Worm (Caenorhabditis elegans): ENCODE measurements around the gene nhr-20.

The nhr-20 gene

DNA sequence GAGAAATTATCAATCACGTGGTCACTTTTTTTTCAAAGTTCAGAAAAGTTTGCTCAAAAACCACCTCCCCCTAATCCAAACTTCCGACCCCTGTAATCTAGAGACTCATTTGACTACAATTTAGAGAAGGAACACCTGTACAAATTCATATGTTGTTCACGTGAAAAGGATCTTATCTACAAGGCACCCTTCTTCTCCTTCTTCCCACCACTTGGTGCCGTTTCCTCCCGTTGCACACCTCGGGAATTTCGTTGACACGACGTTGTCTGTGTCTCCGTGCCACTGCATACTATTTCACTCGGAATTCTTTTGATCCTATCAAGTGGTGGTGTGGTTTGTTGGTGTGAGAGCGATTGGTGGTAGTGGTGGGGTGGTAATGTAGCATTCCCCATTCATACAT, 41.5 kb upstream of the nhr-20 start:
- TF ChIP-seq F13C5.2 (tag; optimal IDR thresholded peaks at IDR 0.05) (no peak), hmg-4 (GFP tag; optimal IDR thresholded peaks at IDR 0.05) (peak; percentile 26)

DNA sequence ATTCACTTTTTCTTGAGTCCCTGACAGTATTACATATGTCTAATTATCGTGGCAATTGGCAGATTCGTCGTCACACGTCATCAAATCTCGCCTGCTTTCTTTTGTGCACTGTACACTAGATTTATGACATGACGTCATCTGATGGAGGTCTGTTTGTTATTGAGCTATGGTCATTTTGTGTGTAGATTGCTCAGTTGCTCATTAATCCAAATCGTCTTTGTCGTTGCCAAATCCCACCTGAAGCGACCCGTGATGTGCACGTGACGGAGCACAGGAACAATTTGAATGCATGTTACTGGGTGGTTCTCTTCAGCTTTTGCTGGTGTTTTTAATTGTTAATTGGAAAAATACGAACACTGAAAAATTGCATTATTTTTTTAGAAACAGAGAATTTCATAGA, 39.8 kb upstream of the nhr-20 start:
- TF ChIP-seq tra-4 (tag; optimal IDR thresholded peaks at IDR 0.05) (no peak), ceh-36 (tag; optimal IDR thresholded peaks at IDR 0.05) (peak; percentile 69)

DNA sequence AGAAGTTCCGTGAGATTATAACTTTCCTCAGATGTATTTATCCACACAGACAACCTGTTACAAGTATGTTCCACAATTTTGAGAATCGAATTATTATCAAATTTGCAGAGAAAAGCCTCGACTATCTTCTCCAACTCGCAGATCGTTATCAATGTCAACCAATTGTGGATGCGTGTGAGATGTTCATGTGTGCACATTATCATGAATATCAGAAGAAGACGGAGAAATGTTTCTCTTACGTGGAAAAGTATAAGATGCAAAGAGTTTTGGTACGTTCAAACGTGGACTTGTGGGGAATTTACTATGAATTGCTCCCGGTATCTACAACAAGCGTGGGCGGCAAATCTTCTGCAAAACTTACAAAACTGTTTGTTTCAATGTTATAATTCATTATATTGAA, 38.0 kb upstream of the nhr-20 start:
- no peak for TF ChIP-seq ceh-13 (GFP tag; optimal IDR thresholded peaks at IDR 0.05)
- TF ChIP-seq hmg-4 (GFP tag; optimal IDR thresholded peaks at IDR 0.05) = no peak
- TF ChIP-seq tbx-37 (GFP tag; conservative IDR thresholded peaks at IDR 0.05) = no peak

DNA sequence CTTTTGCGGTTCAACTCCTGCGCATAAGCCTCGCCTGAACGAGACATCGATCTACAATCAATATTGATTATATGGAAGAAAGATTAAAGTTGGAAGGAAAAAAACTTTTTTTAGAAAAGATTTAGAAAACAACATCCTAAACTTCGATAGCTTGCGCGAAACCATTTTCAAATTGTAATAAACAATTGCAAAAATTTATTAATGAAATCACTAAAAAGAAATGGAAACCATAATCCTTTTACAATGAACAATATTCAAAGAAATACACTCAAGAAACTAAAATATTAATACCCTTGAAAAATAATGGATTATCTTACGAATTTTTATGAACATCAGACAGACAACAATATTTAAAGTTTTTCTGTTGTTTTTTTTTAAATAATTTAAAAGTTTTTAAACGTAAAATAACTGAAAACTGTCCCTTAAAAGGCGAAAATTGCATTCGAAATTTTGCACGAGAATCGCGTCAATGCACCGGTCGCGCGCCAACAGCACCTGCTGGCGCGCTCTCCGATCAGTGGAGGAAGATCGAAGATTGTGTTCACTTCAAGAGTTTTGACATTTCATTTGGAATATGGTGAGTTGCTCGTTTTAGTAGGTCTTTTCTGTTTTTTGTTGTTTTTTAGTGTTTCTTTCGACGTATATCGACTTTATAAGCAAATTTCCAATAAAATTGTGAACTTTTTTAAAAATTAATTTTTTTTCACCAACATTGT, 36.4 kb upstream of the nhr-20 start, which contains the start of the genes sftb-1 and R10E4.1:
Gene sftb-1 (minus strand): TSS at position 51 of the 716 bp plus-strand sequence.
Gene R10E4.1 (plus strand): TSS at position 524 of the 716 bp plus-strand sequence.
- TF ChIP-seq F13C5.2 (tag; optimal IDR thresholded peaks at IDR 0.05) (peak; percentile 2), ama-1 (optimal IDR thresholded peaks at IDR 0.05) (no peak)

DNA sequence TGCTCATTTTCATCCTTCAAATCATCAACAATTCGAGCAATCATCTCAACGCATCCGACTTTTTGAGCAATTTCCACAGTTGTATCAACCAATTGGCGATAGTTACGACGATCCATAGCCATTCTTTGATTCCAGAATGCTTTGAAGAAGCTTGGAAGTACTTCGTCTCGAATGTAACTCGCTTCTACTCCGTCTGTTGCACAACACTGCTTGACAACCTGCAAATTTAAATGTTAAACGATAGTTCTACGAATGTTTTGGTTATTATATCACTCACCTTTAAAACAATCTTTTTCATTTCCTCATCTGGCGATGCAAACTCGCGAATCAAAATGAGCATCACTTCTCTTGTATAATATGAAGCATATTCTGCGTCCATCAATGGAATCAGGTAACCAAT, 32.9 kb upstream of the nhr-20 start:
- TF ChIP-seq sea-1 (GFP tag; conservative IDR thresholded peaks at IDR 0.05) = no peak
- no peak for TF ChIP-seq ceh-13 (GFP tag; optimal IDR thresholded peaks at IDR 0.05)
- no peak for TF ChIP-seq ets-7 (tag; optimal IDR thresholded peaks at IDR 0.05)
- TF ChIP-seq tbx-11 (GFP tag; IDR thresholded peaks at IDR 0.05) = no peak
- TF ChIP-seq ceh-36 (tag; optimal IDR thresholded peaks at IDR 0.05) = no peak
- no peak for TF ChIP-seq tra-4 (tag; optimal IDR thresholded peaks at IDR 0.05)
- TF ChIP-seq hmbx-1 (tag; optimal IDR thresholded peaks at IDR 0.05) = no peak
- TF ChIP-seq tbx-37 (GFP tag; conservative IDR thresholded peaks at IDR 0.05) = no peak
- no peak for TF ChIP-seq pes-1 (GFP tag; IDR thresholded peaks at IDR 0.05)
- no peak for TF ChIP-seq aly-1 (tag; optimal IDR thresholded peaks at IDR 0.05)
- TF ChIP-seq ama-1 (optimal IDR thresholded peaks at IDR 0.05) = no peak
- no peak for TF ChIP-seq hmg-4 (GFP tag; optimal IDR thresholded peaks at IDR 0.05)
- TF ChIP-seq flt-1 (GFP tag; IDR thresholded peaks at IDR 0.05) = no peak
- TF ChIP-seq F13C5.2 (tag; optimal IDR thresholded peaks at IDR 0.05) = no peak
- no peak for TF ChIP-seq B0310.2 (tag; optimal IDR thresholded peaks at IDR 0.05)
- no peak for TF ChIP-seq scrt-1 (GFP tag; IDR thresholded peaks at IDR 0.05)
- TF ChIP-seq hnd-1 (tag; optimal IDR thresholded peaks at IDR 0.05) = no peak

DNA sequence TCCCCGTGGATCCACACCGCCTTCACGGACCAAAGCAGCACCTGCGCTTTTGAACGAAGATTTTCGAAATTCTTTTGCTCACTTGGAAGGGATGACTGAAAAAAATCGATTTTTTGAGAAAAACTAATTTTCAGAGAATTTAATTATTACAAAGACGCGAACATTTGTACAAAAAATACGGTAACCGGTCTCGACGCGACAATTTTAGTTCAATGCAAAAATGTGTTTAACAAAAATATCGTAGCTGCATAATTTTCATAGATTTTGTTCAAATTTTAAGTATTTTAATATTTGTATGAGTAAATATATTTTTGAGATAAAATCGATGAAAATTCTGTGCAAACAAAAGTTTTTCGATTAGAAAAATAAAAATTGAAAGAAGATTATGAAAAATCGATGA, 30.0 kb upstream of the nhr-20 start, which contains the start of gene T08A11.1:
Gene T08A11.1 (minus strand): TSS at position 101 of the 400 bp plus-strand sequence.
- TF ChIP-seq hnd-1 (tag; optimal IDR thresholded peaks at IDR 0.05) (no peak), ceh-13 (GFP tag; optimal IDR thresholded peaks at IDR 0.05) (no peak), scrt-1 (GFP tag; IDR thresholded peaks at IDR 0.05) (no peak), tbx-11 (GFP tag; IDR thresholded peaks at IDR 0.05) (no peak), tbx-37 (GFP tag; conservative IDR thresholded peaks at IDR 0.05) (no peak), hmg-4 (GFP tag; optimal IDR thresholded peaks at IDR 0.05) (no peak), B0310.2 (tag; optimal IDR thresholded peaks at IDR 0.05) (no peak), tra-4 (tag; optimal IDR thresholded peaks at IDR 0.05) (no peak), aly-1 (tag; optimal IDR thresholded peaks at IDR 0.05) (no peak), sea-1 (GFP tag; conservative IDR thresholded peaks at IDR 0.05) (no peak), ama-1 (optimal IDR thresholded peaks at IDR 0.05) (no peak), flt-1 (GFP tag; IDR thresholded peaks at IDR 0.05) (no peak)

DNA sequence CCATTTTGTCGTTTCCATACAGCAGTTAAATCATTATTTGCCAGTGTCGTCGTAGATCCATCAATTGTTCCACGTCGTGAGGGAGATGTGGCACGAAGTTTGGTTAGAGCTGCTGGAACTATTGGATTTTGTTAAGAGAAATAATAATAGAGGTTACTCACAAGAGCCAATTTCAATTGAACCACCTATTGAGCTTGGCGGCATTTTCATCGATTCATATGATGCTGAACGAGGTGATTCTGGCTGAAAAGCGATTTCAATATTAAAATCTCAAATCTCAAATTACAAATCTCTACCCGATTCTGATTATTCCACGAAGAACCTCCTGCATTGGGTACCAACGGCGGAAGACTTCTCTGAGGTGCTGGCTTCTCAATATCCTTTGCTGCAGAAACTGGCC, 24.9 kb upstream of the nhr-20 start:
- TF ChIP-seq B0310.2 (tag; optimal IDR thresholded peaks at IDR 0.05) (no peak), scrt-1 (GFP tag; IDR thresholded peaks at IDR 0.05) (no peak), sea-1 (GFP tag; conservative IDR thresholded peaks at IDR 0.05) (no peak), F13C5.2 (tag; optimal IDR thresholded peaks at IDR 0.05) (no peak), ceh-13 (GFP tag; optimal IDR thresholded peaks at IDR 0.05) (no peak), pes-1 (GFP tag; IDR thresholded peaks at IDR 0.05) (no peak), hnd-1 (tag; optimal IDR thresholded peaks at IDR 0.05) (no peak), aly-1 (tag; optimal IDR thresholded peaks at IDR 0.05) (no peak), hmg-4 (GFP tag; optimal IDR thresholded peaks at IDR 0.05) (no peak)

DNA sequence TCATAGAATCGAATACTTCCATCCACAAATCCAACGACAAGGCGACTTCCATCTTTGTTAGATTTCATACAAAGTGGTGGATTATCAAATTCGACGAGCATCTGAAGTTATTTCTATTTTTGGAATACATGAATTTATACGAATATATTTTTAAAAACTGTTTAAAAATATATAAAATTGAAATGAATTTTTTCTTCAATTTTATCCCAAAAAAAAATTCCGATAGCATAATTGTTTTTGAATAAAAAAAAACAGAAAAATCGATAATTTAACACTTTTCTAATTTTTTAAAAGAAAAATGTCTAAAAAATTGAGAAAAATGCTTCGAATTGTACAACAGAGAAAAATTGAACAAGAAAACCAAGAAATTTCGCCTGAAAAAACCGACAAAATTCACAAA, 14.6 kb upstream of the nhr-20 start, which contains the start of gene Y44F5A.1:
Gene Y44F5A.1 (minus strand): TSS at position 101 of the 400 bp plus-strand sequence.
- TF ChIP-seq ceh-36 (tag; optimal IDR thresholded peaks at IDR 0.05) (no peak), aly-1 (tag; optimal IDR thresholded peaks at IDR 0.05) (no peak), pes-1 (GFP tag; IDR thresholded peaks at IDR 0.05) (no peak), flt-1 (GFP tag; IDR thresholded peaks at IDR 0.05) (no peak), B0310.2 (tag; optimal IDR thresholded peaks at IDR 0.05) (no peak), sea-1 (GFP tag; conservative IDR thresholded peaks at IDR 0.05) (no peak), hnd-1 (tag; optimal IDR thresholded peaks at IDR 0.05) (no peak), tra-4 (tag; optimal IDR thresholded peaks at IDR 0.05) (no peak), hmg-4 (GFP tag; optimal IDR thresholded peaks at IDR 0.05) (no peak)

DNA sequence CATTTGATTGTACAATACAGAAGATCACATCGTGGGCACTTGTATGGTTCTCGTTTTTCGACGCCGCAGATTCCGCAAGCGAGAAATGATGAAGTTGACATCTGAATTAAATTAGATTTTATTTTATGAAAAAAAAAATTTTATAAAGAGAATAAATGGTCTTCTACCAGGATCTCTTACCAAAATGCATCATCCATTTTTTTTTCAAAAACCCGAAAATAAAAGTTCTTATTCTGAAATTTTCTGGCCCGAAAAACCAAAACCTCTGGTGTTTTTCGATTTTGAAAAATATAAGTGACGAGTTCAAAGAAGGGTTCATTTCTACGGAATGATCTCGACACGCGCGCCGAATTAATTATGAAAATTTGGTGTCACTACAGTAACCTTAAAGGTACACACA, 11.3 kb upstream of the nhr-20 start, which contains the start of gene zhit-2:
Gene zhit-2 (minus strand): TSS at position 101 of the 400 bp plus-strand sequence.
- no peak for TF ChIP-seq F13C5.2 (tag; optimal IDR thresholded peaks at IDR 0.05)
- TF ChIP-seq B0310.2 (tag; optimal IDR thresholded peaks at IDR 0.05) = no peak
- TF ChIP-seq sea-1 (GFP tag; conservative IDR thresholded peaks at IDR 0.05) = no peak
- no peak for TF ChIP-seq tra-4 (tag; optimal IDR thresholded peaks at IDR 0.05)
- no peak for TF ChIP-seq tbx-11 (GFP tag; IDR thresholded peaks at IDR 0.05)
- no peak for TF ChIP-seq aly-1 (tag; optimal IDR thresholded peaks at IDR 0.05)
- TF ChIP-seq ets-7 (tag; optimal IDR thresholded peaks at IDR 0.05) = no peak
